Fruit fly (Drosophila melanogaster) whole organism: ENCODE results near the gene Pax.

Experiments
- CG8478 ChIP-seq: fragments of >200 bp; optimal IDR thresholded peaks from 2 replicates; lab custom pipeline; 2018; ENCODE audit warnings: inconsistent platforms
- Dll ChIP-seq: fragments of >200 bp; optimal IDR thresholded peaks from 2 replicates; lab custom pipeline; 2017
- EcR ChIP-seq, 2 experiments: fragments of >200 bp; optimal IDR thresholded peaks; 2 replicates each; lab custom pipeline; 2017; ENCODE audit warnings: missing biosample characterization in 2 of 2, missing genetic modification characterization in 2 of 2, missing genetic modification reagents in 2 of 2
- pan ChIP-seq: fragments of >200 bp; optimal IDR thresholded peaks from 2 replicates; lab custom pipeline; 2017
- psq ChIP-seq: fragments of >200 bp; optimal IDR thresholded peaks from 2 replicates; lab custom pipeline; 2017
- usp ChIP-seq: fragments of >200 bp; optimal IDR thresholded peaks from 2 replicates; lab custom pipeline; 2017; ENCODE audit warnings: missing biosample characterization, missing genetic modification characterization, mixed read lengths

Gene Pax

dm6 chr2L:19438685-19439597 lies 12.5 kb upstream of the Pax start:
- no peak for TF ChIP-seq pan
- TF ChIP-seq usp (GFP tag; lab: Kevin White, UChicago), result no peak
- no peak for TF ChIP-seq Dll (lab: Kevin White, UChicago)
- no peak for TF ChIP-seq psq (lab: Kevin White, UChicago)
- no peak for TF ChIP-seq EcR (GFP tag; optimal IDR thresholded peaks at IDR 0.05; lab: Kevin White, UChicago)
- TF ChIP-seq CG8478 (lab: Kevin White, UChicago), result no peak

- no peak for TF ChIP-seq pan
- TF ChIP-seq EcR (GFP tag; optimal IDR thresholded peaks at IDR 0.05; lab: Kevin White, UChicago), result no peak
- no peak for TF ChIP-seq usp (GFP tag; lab: Kevin White, UChicago)
- TF ChIP-seq CG8478 (lab: Kevin White, UChicago), result no peak
- TF ChIP-seq Dll (lab: Kevin White, UChicago), result no peak
- no peak for TF ChIP-seq psq (lab: Kevin White, UChicago)
Observed at dm6 chr2L:19434260-19434659, 7.9 kb upstream of the Pax start.

dm6 chr2L:19433292-19433691 lies 6.9 kb upstream of the Pax start:
- no peak for TF ChIP-seq usp (GFP tag; lab: Kevin White, UChicago)
- no peak for TF ChIP-seq Dll (lab: Kevin White, UChicago)
- no peak for TF ChIP-seq psq (lab: Kevin White, UChicago)
- no peak for TF ChIP-seq pan
- no peak for TF ChIP-seq EcR (GFP tag; optimal IDR thresholded peaks at IDR 0.05; lab: Kevin White, UChicago)
- no peak for TF ChIP-seq CG8478 (lab: Kevin White, UChicago)

DNA sequence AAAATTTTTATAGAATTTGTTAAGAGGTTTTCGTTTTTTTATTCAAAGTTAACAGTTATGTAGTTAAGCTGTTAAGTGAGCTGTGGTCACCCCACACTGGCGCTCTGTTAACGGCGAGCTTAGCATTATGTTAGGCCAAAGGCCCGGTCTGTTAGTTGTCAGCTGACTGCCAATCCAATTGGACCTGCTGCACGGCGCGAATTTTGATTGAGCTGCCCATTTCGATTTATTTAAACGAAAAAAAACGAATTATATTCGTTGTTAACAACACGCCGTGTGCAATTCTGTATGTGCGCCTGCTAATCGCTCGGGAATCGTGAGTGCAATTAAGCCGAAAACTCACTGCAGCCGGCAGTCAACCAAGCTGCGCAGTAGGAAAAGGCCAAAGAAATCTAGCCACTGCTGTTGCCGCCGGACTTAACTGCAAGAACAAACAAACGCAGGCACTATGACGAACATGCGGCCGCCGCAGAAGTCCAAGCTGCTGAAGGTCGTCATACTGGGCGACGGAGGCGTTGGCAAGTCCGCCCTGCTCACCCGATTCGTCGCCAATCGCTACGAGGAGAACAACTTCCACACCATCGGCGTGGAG lies 6.1 kb upstream of the Pax start, which contains the start of gene Rab9:
Rab9 (plus strand) TSS at position 151 of the 592 bp plus-strand sequence.
- TF ChIP-seq pan, result no peak
- no peak for TF ChIP-seq psq (lab: Kevin White, UChicago)
- TF ChIP-seq CG8478 (lab: Kevin White, UChicago), result no peak
- TF ChIP-seq usp (GFP tag; lab: Kevin White, UChicago), result no peak
- no peak for TF ChIP-seq Dll (lab: Kevin White, UChicago)
- no peak for TF ChIP-seq EcR (GFP tag; optimal IDR thresholded peaks at IDR 0.05; lab: Kevin White, UChicago)

dm6 chr2L:19430343-19430742 lies 3.9 kb upstream of the Pax start, which contains the start of gene RtcB:
TSS of gene RtcB (plus strand) at chr2L:19430643.
- TF ChIP-seq pan, result no peak
- no peak for TF ChIP-seq EcR (GFP tag; optimal IDR thresholded peaks at IDR 0.05; lab: Kevin White, UChicago)
- no peak for TF ChIP-seq CG8478 (lab: Kevin White, UChicago)
- no peak for TF ChIP-seq usp (GFP tag; lab: Kevin White, UChicago)
- TF ChIP-seq Dll (lab: Kevin White, UChicago), result no peak
- TF ChIP-seq psq (lab: Kevin White, UChicago), result no peak

DNA sequence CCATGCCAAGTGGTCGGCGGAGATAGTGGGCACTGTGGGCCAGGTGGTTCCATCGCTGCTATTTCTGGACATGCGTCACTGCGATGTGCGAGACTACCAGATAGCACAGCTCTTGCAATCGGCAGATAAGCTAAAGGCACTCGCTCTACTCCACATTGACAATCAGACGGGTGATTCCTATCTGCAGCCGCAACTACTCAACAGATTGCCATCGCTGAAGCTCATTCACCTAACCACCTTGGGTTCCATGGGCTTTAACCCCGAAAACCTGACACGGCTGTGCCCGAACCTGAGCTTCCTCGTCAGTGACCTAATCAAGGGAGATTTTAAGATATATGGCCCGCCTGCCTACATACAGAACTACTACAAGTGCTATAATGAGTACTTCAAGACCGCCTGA lies 3.3 kb upstream of the Pax start:
- TF ChIP-seq pan (no peak), psq (lab: Kevin White, UChicago) (no peak), Dll (lab: Kevin White, UChicago) (no peak), CG8478 (lab: Kevin White, UChicago) (no peak), EcR (GFP tag; optimal IDR thresholded peaks at IDR 0.05; lab: Kevin White, UChicago) (no peak), usp (GFP tag; lab: Kevin White, UChicago) (no peak)

- no peak for TF ChIP-seq CG8478 (lab: Kevin White, UChicago)
- TF ChIP-seq pan, result peak; percentile 53
Observed at dm6 chr2L:19425765-19426329, 549 bp downstream of the Pax start.

- TF ChIP-seq usp (GFP tag; lab: Kevin White, UChicago) (no peak), EcR (GFP tag; optimal IDR thresholded peaks at IDR 0.05; lab: Kevin White, UChicago) (no peak), psq (lab: Kevin White, UChicago) (no peak), pan (no peak), CG8478 (lab: Kevin White, UChicago) (no peak), Dll (lab: Kevin White, UChicago) (no peak)
Observed at dm6 chr2L:19425105-19425504, 1.3 kb downstream of the Pax start.

DNA sequence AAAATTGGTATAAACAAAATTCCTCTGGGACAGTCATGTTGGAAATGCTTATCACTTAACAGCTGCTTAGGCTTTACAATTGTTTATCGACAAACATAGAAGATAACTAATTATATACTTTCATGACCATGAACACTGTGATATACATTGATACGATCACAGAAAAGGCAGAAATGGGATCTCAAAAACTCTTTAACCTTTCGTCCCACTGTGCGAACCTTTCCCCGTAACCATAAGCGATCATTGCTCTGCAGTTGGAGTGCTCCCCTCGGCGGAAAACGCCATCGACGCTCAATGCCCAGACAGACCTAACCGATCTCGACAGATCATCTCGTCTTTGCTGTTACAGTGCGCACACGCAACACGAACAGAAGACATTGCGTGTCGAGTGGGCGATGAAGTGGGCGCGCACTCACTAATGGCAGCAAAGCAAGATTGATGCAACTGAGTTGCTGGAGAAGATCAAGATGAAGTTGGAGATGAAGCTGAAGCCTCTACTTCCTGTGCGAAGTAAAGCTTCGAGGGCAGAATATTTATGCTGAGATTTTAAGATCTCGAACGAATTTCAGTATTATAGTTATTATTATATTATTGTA lies 2.0 kb downstream of the Pax start:
- TF ChIP-seq usp (GFP tag; lab: Kevin White, UChicago) (no peak), Dll (lab: Kevin White, UChicago) (no peak), CG8478 (lab: Kevin White, UChicago) (no peak), pan (no peak), EcR (GFP tag; optimal IDR thresholded peaks at IDR 0.05; lab: Kevin White, UChicago) (no peak), psq (lab: Kevin White, UChicago) (no peak)

DNA sequence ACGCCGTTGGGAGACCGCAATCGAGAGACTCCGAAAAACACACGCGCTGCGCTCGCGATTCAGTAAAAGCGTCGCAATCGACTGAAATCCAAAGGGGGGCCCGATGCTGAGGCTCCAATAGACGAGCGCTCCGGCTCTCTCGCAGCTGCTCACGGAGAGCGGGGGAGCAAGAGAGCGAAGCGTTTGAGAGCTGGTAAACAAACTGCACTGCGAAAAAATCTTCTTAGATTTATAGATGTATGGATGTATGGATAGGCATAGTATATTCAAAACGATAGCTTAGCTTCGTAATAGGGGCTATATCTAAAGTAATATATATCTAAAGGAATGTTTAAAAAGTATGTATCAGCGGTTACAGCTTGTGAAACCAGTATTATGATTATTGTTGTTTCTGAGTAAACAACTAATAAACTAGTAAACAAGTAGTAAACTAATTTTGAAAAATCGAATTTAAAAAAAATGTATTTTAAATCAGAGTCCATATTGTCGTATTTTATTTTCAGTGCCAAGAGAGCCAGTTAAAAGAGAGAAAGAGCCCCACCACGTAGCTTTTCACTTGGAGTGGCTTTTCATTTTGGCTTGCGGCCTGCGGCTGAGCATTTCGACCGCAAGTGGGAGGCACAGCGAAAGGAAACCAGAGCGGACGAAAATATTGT lies 2.8 kb downstream of the Pax start, which contains the start of the genes Alp12 and CG13085:
Alp12 (plus strand) TSS at position 584 of the 656 bp plus-strand sequence.
CG13085 (plus strand) TSS at position 584 of the 656 bp plus-strand sequence.
- TF ChIP-seq pan (no peak), Dll (lab: Kevin White, UChicago) (no peak)

dm6 chr2L:19422642-19423041 lies 3.8 kb downstream of the Pax start:
- TF ChIP-seq EcR (GFP tag; optimal IDR thresholded peaks at IDR 0.05; lab: Kevin White, UChicago), result no peak
- no peak for TF ChIP-seq usp (GFP tag; lab: Kevin White, UChicago)
- TF ChIP-seq Dll (lab: Kevin White, UChicago), result no peak
- no peak for TF ChIP-seq CG8478 (lab: Kevin White, UChicago)
- TF ChIP-seq psq (lab: Kevin White, UChicago), result no peak
- TF ChIP-seq pan, result no peak
